Fruit fly (Drosophila melanogaster): ENCODE data around the gene CG17105.

The CG17105 gene

DNA sequence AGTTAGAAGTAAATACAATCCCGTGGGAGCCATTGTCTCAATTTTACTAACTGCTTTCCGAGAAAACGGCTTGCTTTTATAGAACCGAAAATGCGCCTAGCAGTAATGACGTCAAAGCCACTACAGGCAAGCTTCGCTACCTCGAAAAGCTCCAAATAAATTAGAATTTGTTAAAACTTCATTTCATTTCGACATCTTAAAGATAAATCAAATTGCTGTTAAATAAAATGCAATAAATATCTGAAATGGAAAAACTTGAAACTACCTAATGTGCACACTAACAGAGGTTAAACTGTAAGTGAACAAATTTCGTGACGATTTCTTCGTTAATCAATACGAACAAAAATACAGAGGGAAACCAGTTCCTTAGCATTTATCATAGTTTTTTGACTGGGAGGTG lies 17.2 kb downstream of the CG17105 start, which contains the start of gene CG7300:
CG7300 (minus strand) TSS at position 52 of the 400 bp plus-strand sequence.
- no peak for TF ChIP-seq CG8478 (optimal IDR thresholded peaks at IDR 0.05)
- TF ChIP-seq CTCF (optimal IDR thresholded peaks at IDR 0.05): no peak

dm6 chr2L:10701499-10702062 lies 20.8 kb downstream of the CG17105 start, which contains the start of gene Lip1:
Lip1 (minus strand) TSS chr2L:10701544.
- TF ChIP-seq CG8478 (optimal IDR thresholded peaks at IDR 0.05): no peak
- no peak for TF ChIP-seq CTCF (optimal IDR thresholded peaks at IDR 0.05)

DNA sequence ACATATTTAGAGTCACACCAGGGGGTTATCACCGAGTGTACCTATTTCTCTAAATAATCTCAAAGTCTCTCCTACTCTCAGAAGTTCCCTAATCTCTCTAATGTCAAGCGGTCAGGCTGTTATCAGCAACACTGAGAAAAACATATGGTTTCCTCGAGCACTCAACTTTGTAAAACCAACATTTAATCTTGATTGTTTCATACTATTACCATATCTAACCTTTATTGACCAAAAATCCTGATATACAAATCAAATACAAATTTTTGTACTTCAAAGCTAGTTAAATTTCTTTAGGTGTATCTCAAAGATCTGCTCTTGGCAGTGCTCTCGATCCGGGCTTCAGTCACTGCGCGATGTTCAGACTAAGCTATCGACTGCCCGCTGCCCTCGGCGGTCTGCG lies 22.5 kb downstream of the CG17105 start, which contains the start of gene CG6415:
CG6415 (plus strand) TSS at position 341 of the 400 bp plus-strand sequence.
- TF ChIP-seq CG8478 (optimal IDR thresholded peaks at IDR 0.05): no peak
- TF ChIP-seq CTCF (optimal IDR thresholded peaks at IDR 0.05): no peak

- TF ChIP-seq CTCF (optimal IDR thresholded peaks at IDR 0.05) (no peak), CG8478 (optimal IDR thresholded peaks at IDR 0.05) (no peak)
Observed at dm6 chr2L:10704425-10704824, 23.6 kb downstream of the CG17105 start.

dm6 chr2L:10706267-10706666 lies 25.4 kb downstream of the CG17105 start:
- TF ChIP-seq CTCF (optimal IDR thresholded peaks at IDR 0.05): no peak
- no peak for TF ChIP-seq CG8478 (optimal IDR thresholded peaks at IDR 0.05)

DNA sequence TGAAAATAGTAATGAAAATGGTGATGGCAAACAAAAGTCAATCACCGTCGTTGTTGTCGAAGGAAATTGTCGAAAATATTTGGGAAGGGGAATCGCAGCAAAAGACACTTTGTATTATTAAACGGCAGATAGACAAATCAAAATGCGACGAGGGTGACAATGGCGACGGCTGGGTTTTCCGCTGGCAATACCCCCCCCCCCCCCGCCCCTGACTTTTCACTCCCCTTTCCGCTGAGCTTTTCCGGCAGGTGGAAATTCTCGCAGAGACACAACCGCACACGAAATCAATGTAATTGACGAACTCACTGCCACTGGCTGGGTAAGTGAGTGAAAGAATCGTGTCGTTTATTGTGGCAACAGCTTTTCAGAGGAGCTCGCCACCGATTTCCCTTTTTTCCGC lies 27.3 kb downstream of the CG17105 start:
- TF ChIP-seq CTCF (optimal IDR thresholded peaks at IDR 0.05) (no peak), CG8478 (optimal IDR thresholded peaks at IDR 0.05) (no peak)

DNA sequence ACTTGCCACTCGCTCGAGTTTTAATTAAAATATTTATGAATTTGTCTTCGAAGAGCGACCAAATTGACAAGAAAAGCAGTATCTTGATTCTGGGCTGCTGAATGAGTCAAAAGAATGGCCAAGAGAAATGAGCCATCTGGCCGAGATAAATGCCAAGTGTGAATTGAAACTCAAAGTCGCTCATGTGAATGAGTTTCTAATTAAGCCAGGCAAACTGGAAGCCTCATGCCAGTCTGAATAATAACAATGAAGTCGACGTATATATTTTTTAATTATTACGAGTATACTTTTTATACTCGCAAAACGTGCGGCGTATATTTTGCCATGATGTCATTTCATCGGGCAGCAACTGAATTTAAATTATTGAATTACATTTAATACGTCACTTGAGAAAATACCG lies 28.5 kb downstream of the CG17105 start, which contains the start of gene Lip2:
Lip2 (minus strand) TSS at position 101 of the 400 bp plus-strand sequence.
- TF ChIP-seq CTCF (optimal IDR thresholded peaks at IDR 0.05) (no peak), CG8478 (optimal IDR thresholded peaks at IDR 0.05) (no peak)

DNA sequence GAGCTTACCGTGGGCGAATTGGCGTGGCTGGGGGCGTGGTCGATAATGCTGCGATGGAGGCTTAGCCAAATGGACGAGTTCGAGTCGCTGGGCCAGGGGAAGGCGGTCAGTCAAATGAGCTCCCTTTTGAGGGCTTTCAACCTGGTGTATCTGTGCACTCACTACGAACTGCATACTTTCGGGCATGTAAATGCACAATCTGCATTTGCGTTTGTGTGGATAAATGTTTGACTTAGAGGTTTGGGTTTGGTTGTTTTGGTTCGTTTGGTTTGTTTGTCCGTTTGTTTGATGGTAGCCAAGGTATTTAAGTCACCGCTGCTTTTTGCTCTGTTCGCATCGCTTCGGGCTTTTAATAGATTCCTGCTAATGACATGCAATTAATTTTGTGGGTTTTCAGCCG lies 30.4 kb downstream of the CG17105 start:
- TF ChIP-seq CG8478 (optimal IDR thresholded peaks at IDR 0.05): no peak
- TF ChIP-seq CTCF (optimal IDR thresholded peaks at IDR 0.05): no peak

DNA sequence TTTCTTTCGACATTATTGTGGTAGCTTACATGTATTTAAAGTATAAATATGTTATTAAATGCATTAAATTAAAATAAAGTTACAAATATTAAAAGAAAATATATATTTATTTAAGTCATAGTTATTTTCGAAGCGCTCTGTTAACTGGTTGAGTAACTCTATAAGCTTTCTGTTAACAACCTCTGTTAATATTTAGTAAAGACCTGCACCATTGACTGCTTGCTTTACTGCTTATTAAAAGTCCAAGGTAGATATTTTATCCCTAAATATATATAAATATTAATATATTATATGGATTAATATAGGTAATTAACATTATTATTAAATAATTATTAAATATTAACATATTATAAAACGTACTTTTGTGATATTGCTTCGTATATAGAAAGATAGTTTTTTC lies 40.7 kb downstream of the CG17105 start:
- TF ChIP-seq CG8478 (optimal IDR thresholded peaks at IDR 0.05): no peak
- TF ChIP-seq CTCF (optimal IDR thresholded peaks at IDR 0.05): no peak

- TF ChIP-seq CTCF (optimal IDR thresholded peaks at IDR 0.05) (no peak), CG8478 (optimal IDR thresholded peaks at IDR 0.05) (no peak)
Observed at dm6 chr2L:10723903-10724302, 43.1 kb downstream of the CG17105 start, which contains the start of gene CG6431. CG6431 (plus strand) TSS chr2L:10724203.

dm6 chr2L:10728751-10729150 lies 47.9 kb downstream of the CG17105 start, which contains the start of gene CG6443:
CG6443 (plus strand) TSS chr2L:10728978.
- no peak for TF ChIP-seq CTCF (optimal IDR thresholded peaks at IDR 0.05)
- TF ChIP-seq CG8478 (optimal IDR thresholded peaks at IDR 0.05): no peak

- TF ChIP-seq CG8478 (optimal IDR thresholded peaks at IDR 0.05) (no peak), CTCF (optimal IDR thresholded peaks at IDR 0.05) (no peak)
Observed at dm6 chr2L:10729955-10730354, 49.1 kb downstream of the CG17105 start, which contains the start of gene CG17118. CG17118 (plus strand) TSS chr2L:10730255.
